Fruit fly (Drosophila melanogaster) whole organism, embryonic: ENCODE measurements around the gene Prp5.

Experiments
- Aef1 ChIP-seq: fragments of 200-800 bp; sonication (Bioruptor generic); IDR thresholded peaks from 3 replicates; pipeline ENCODE4 v1.3.6; 2022; ENCODE audit warnings: missing biosample characterization, missing genetic modification characterization
- Atf3 ChIP-seq: fragments of 200-800 bp; sonication (Bioruptor generic); optimal IDR thresholded peaks from 3 replicates; lab custom pipeline; 2016; ENCODE audit warnings: missing biosample characterization, missing genetic modification characterization
- Blimp-1 ChIP-seq: fragments of 200-800 bp; sonication (Bioruptor generic); optimal IDR thresholded peaks from 3 replicates; lab custom pipeline; 2018; ENCODE audit warnings: missing biosample characterization, missing genetic modification characterization, mild to moderate bottlenecking, moderate library complexity, missing genetic modification reagents
- CG1024 ChIP-seq: fragments of 200-800 bp; sonication (Bioruptor generic); IDR thresholded peaks from 2 replicates; pipeline ENCODE4 v1.3.6; 2022; ENCODE audit warnings: missing biosample characterization, missing genetic modification characterization
- CG11560 ChIP-seq: fragments of 200-800 bp; sonication (Bioruptor generic); IDR thresholded peaks from 3 replicates; pipeline ENCODE4 v1.3.6; 2022; ENCODE audit warnings: missing biosample characterization, missing genetic modification characterization
- CG12219 ChIP-seq: fragments of 200-800 bp; sonication (Bioruptor generic); optimal IDR thresholded peaks from 3 replicates; lab custom pipeline; 2018; ENCODE audit warnings: missing biosample characterization, mild to moderate bottlenecking, missing genetic modification characterization
- CG15601 ChIP-seq: fragments of 200-800 bp; sonication (Bioruptor generic); optimal IDR thresholded peaks from 3 replicates; lab custom pipeline; 2019; ENCODE audit warnings: missing biosample characterization, mild to moderate bottlenecking, missing genetic modification characterization, moderate library complexity
- CG17912 ChIP-seq: fragments of 200-800 bp; sonication (Bioruptor generic); optimal IDR thresholded peaks from 2 replicates; lab custom pipeline; 2018; ENCODE audit warnings: missing biosample characterization, mild to moderate bottlenecking, missing genetic modification characterization
- CG2875 ChIP-seq: fragments of 200-800 bp; sonication (Bioruptor generic); optimal IDR thresholded peaks from 2 replicates; lab custom pipeline; 2017; ENCODE audit warnings: missing biosample characterization, mild to moderate bottlenecking, missing genetic modification characterization, missing genetic modification reagents
- CG3065 ChIP-seq: fragments of 200-800 bp; sonication (Bioruptor generic); optimal IDR thresholded peaks from 2 replicates; lab custom pipeline; 2016; ENCODE audit warnings: missing biosample characterization, missing genetic modification characterization
- CG31441 ChIP-seq: fragments of 200-800 bp; sonication (Bioruptor generic); IDR thresholded peaks from 2 replicates; pipeline ENCODE4 v1.3.6; 2022; ENCODE audit warnings: missing biosample characterization, missing genetic modification characterization
- CG3163 ChIP-seq: fragments of 200-800 bp; sonication (Bioruptor generic); optimal IDR thresholded peaks from 3 replicates; lab custom pipeline; 2016; ENCODE audit warnings: missing biosample characterization, missing genetic modification characterization
- CG42726 ChIP-seq: fragments of 200-800 bp; sonication (Bioruptor generic); IDR thresholded peaks from 2 replicates; pipeline ENCODE4 v1.3.6; 2022; ENCODE audit warnings: missing biosample characterization, missing genetic modification characterization; ENCODE audit not compliant: partially characterized antibody
- CG7987 ChIP-seq: fragments of 200-800 bp; sonication (Bioruptor generic); optimal IDR thresholded peaks from 2 replicates; lab custom pipeline; 2018; ENCODE audit warnings: missing biosample characterization, mild to moderate bottlenecking, missing genetic modification characterization, moderate library complexity
- CG8290 ChIP-seq, 3 experiments: fragments of 200-800 bp; sonication (Bioruptor generic); optimal IDR thresholded peaks; 2 replicates each; lab custom pipeline; 2016 to 2019; ENCODE audit warnings: missing biosample characterization in 3 of 3, missing genetic modification characterization in 3 of 3, mild to moderate bottlenecking in 2 of 3, moderate library complexity in 1 of 3
- CG8765 ChIP-seq: fragments of 200-800 bp; sonication (Bioruptor generic); IDR thresholded peaks from 2 replicates; pipeline ENCODE4 v1.3.6; 2022; ENCODE audit warnings: missing biosample characterization, missing genetic modification characterization
- CG8924 ChIP-seq: fragments of 200-800 bp; optimal IDR thresholded peaks from 3 replicates; lab custom pipeline; 2019; ENCODE audit warnings: missing biosample characterization, mild to moderate bottlenecking, missing genetic modification characterization, moderate library complexity
- CHES-1-like ChIP-seq: fragments of 200-800 bp; sonication (Bioruptor generic); optimal IDR thresholded peaks from 2 replicates; lab custom pipeline; 2016; ENCODE audit warnings: missing biosample characterization, missing genetic modification characterization
- D19B ChIP-seq: fragments of 200-800 bp; sonication (Bioruptor generic); optimal IDR thresholded peaks from 2 replicates; lab custom pipeline; 2017; ENCODE audit warnings: missing biosample characterization, mild to moderate bottlenecking, missing genetic modification characterization
- Dek ChIP-seq: fragments of 200-800 bp; sonication (Bioruptor generic); optimal IDR thresholded peaks from 3 replicates; lab custom pipeline; 2019; ENCODE audit warnings: missing biosample characterization, mild to moderate bottlenecking, missing genetic modification characterization, moderate library complexity
- Doc2 ChIP-seq: fragments of 200-800 bp; sonication (Bioruptor generic); IDR thresholded peaks from 2 replicates; pipeline ENCODE4 v1.3.6; 2022; ENCODE audit warnings: missing biosample characterization, missing genetic modification characterization
- Doc3 ChIP-seq: fragments of 200-800 bp; sonication (Bioruptor generic); IDR thresholded peaks from 3 replicates; pipeline ENCODE4 v1.3.6; 2022; ENCODE audit warnings: missing biosample characterization, missing genetic modification characterization; ENCODE audit not compliant: partially characterized antibody
- Drgx ChIP-seq: fragments of 200-800 bp; sonication (Bioruptor generic); IDR thresholded peaks from 2 replicates; pipeline ENCODE4 v1.3.6; 2022; ENCODE audit warnings: missing biosample characterization, missing genetic modification characterization
- Elba2 ChIP-seq: fragments of 200-800 bp; sonication (Bioruptor generic); optimal IDR thresholded peaks from 3 replicates; lab custom pipeline; 2016; ENCODE audit warnings: missing biosample characterization, missing genetic modification characterization
- HLH4C ChIP-seq: fragments of 200-800 bp; sonication (Bioruptor generic); IDR thresholded peaks from 3 replicates; pipeline ENCODE4 v1.3.6; 2022; ENCODE audit warnings: missing biosample characterization, missing genetic modification characterization; ENCODE audit not compliant: partially characterized antibody
- Hmx ChIP-seq: fragments of 200-800 bp; sonication (Bioruptor generic); optimal IDR thresholded peaks from 2 replicates; lab custom pipeline; 2016; ENCODE audit warnings: missing biosample characterization, missing genetic modification characterization
- Hr51 ChIP-seq, 2 experiments: fragments of 200-800 bp; sonication (Bioruptor generic); optimal IDR thresholded peaks; 2 replicates in 1 of 2; 3 replicates in 1 of 2; lab custom pipeline; 2016 to 2018; ENCODE audit warnings: missing biosample characterization in 2 of 2, missing genetic modification characterization in 2 of 2, mild to moderate bottlenecking in 1 of 2, moderate library complexity in 1 of 2
- Rfx ChIP-seq: fragments of 200-800 bp; sonication (Bioruptor generic); IDR thresholded peaks from 2 replicates; pipeline ENCODE4 v1.3.6; 2022; ENCODE audit warnings: missing biosample characterization, missing genetic modification characterization
- Sox100B ChIP-seq: fragments of 200-800 bp; sonication (Bioruptor generic); optimal IDR thresholded peaks from 3 replicates; lab custom pipeline; 2018; ENCODE audit warnings: missing biosample characterization, mild to moderate bottlenecking, missing genetic modification characterization
- bbx ChIP-seq: fragments of 200-800 bp; sonication (Bioruptor generic); IDR thresholded peaks from 2 replicates; pipeline ENCODE4 v1.3.6; 2022; ENCODE audit warnings: missing biosample characterization, missing genetic modification characterization; ENCODE audit not compliant: partially characterized antibody
- cato ChIP-seq: fragments of 200-800 bp; sonication (Bioruptor generic); optimal IDR thresholded peaks from 2 replicates; lab custom pipeline; 2016; ENCODE audit warnings: missing biosample characterization, missing genetic modification characterization, borderline replicate concordance
- cg ChIP-seq: fragments of 200-800 bp; sonication (Bioruptor generic); optimal IDR thresholded peaks from 3 replicates; lab custom pipeline; 2019; ENCODE audit warnings: missing biosample characterization, mild to moderate bottlenecking, missing genetic modification characterization, moderate library complexity
- chn ChIP-seq: fragments of 200-800 bp; sonication (Bioruptor generic); optimal IDR thresholded peaks from 2 replicates; lab custom pipeline; 2016; ENCODE audit warnings: missing biosample characterization, missing genetic modification characterization
- dimm ChIP-seq: fragments of 200-800 bp; sonication (Bioruptor generic); IDR thresholded peaks from 2 replicates; pipeline ENCODE4 v1.3.6; 2022; ENCODE audit warnings: missing biosample characterization, missing genetic modification characterization
- exex ChIP-seq: fragments of 200-800 bp; sonication (Bioruptor generic); optimal IDR thresholded peaks from 4 replicates; lab custom pipeline; 2018; ENCODE audit warnings: missing biosample characterization, mild to moderate bottlenecking, missing genetic modification characterization, moderate library complexity
- eyg ChIP-seq: fragments of 200-800 bp; sonication (Bioruptor generic); optimal IDR thresholded peaks from 3 replicates; lab custom pipeline; 2016; ENCODE audit warnings: missing biosample characterization, missing genetic modification characterization
- hth ChIP-seq: fragments of >200 bp; optimal IDR thresholded peaks from 2 replicates; lab custom pipeline; 2017; ENCODE audit warnings: inconsistent platforms
- knrl ChIP-seq: fragments of 200-800 bp; sonication (Bioruptor generic); IDR thresholded peaks from 3 replicates; pipeline ENCODE4 v1.3.6; 2022; ENCODE audit warnings: missing biosample characterization, missing genetic modification characterization; ENCODE audit not compliant: partially characterized antibody
- lbe ChIP-seq: fragments of 200-800 bp; sonication (Bioruptor generic); optimal IDR thresholded peaks from 2 replicates; lab custom pipeline; 2016; ENCODE audit warnings: missing biosample characterization, mild to moderate bottlenecking, missing genetic modification characterization
- luna ChIP-seq: fragments of 200-800 bp; sonication (Bioruptor generic); optimal IDR thresholded peaks from 2 replicates; lab custom pipeline; 2016; ENCODE audit warnings: missing biosample characterization, missing genetic modification characterization
- nerfin-2 ChIP-seq: fragments of 200-800 bp; sonication (Bioruptor generic); IDR thresholded peaks from 2 replicates; pipeline ENCODE4 v1.3.6; 2022; ENCODE audit warnings: missing biosample characterization, missing genetic modification characterization; ENCODE audit not compliant: partially characterized antibody
- p53 ChIP-seq: fragments of 200-800 bp; sonication (Bioruptor generic); optimal IDR thresholded peaks from 2 replicates; lab custom pipeline; 2016; ENCODE audit warnings: missing biosample characterization, missing genetic modification characterization
- pum ChIP-seq: fragments of 200-800 bp; sonication (Bioruptor generic); optimal IDR thresholded peaks from 2 replicates; lab custom pipeline; 2016; ENCODE audit warnings: missing biosample characterization, missing genetic modification characterization
- salm ChIP-seq: fragments of 200-800 bp; sonication (Bioruptor generic); optimal IDR thresholded peaks from 2 replicates; lab custom pipeline; 2018; ENCODE audit warnings: missing biosample characterization, mild to moderate bottlenecking, missing genetic modification characterization
- sr ChIP-seq: fragments of 200-800 bp; sonication (Bioruptor generic); IDR thresholded peaks from 3 replicates; pipeline ENCODE4 v1.3.6; 2022; ENCODE audit warnings: missing biosample characterization, missing genetic modification characterization
- tio ChIP-seq: fragments of 200-800 bp; sonication (Bioruptor generic); optimal IDR thresholded peaks from 2 replicates; lab custom pipeline; 2017; ENCODE audit warnings: missing biosample characterization, missing genetic modification characterization, inconsistent platforms
- usp ChIP-seq: fragments of >200 bp; optimal IDR thresholded peaks from 2 replicates; lab custom pipeline; 2017; ENCODE audit warnings: missing biosample characterization, missing genetic modification characterization
- vfl ChIP-seq: fragments of 200-800 bp; sonication (Bioruptor generic); optimal IDR thresholded peaks from 2 replicates; lab custom pipeline; 2016; ENCODE audit warnings: missing biosample characterization, missing genetic modification characterization
- vvl ChIP-seq: fragments of 200-800 bp; sonication (Bioruptor generic); IDR thresholded peaks from 2 replicates; pipeline ENCODE4 v1.3.6; 2022; ENCODE audit warnings: missing biosample characterization, missing genetic modification characterization

Prp5 gene

dm6 chrX:15333066-15333874 lies 11.7 kb upstream of the Prp5 start, which contains the start of the genes CG9114 and HDAC6 (continued):
- TF ChIP-seq CG8290 (GFP tag; optimal IDR thresholded peaks at IDR 0.05; lab: Kevin White, UChicago): peak; percentile 6
- peak; percentile 40 to 60 for TF ChIP-seq CG8290 (tag; optimal IDR thresholded peaks at IDR 0.05; lab: Kevin White, UChicago)
- no peak for TF ChIP-seq Sox100B
- peak; percentile 26 for TF ChIP-seq CHES-1-like (GFP tag; lab: Kevin White, UChicago)
- 0 out of 2 replicates have a peak, but pooled peaks have one; percentile 23 for TF ChIP-seq Rfx (GFP tag; lab: Robert Waterston, UW)
- no peak for TF ChIP-seq usp
- TF ChIP-seq vvl (GFP tag; lab: Robert Waterston, UW): 0 out of 2 replicates have a peak, but pooled peaks have one; percentile 12
- TF ChIP-seq pum: no peak
- no peak for TF ChIP-seq vfl (GFP tag; lab: Kevin White, UChicago)
- no peak for TF ChIP-seq dimm (GFP tag; lab: Robert Waterston, UW)
- TF ChIP-seq nerfin-2 (GFP tag; lab: Robert Waterston, UW): peak; percentile 92
- TF ChIP-seq Hr51 (GFP tag; optimal IDR thresholded peaks at IDR 0.05; lab: Kevin White, UChicago): no peak
- no peak for TF ChIP-seq CG1024 (GFP tag; lab: Robert Waterston, UW)
- TF ChIP-seq CG12219 (GFP tag; lab: Kevin White, UChicago): no peak
- peak; percentile 38 for TF ChIP-seq chn (GFP tag; lab: Kevin White, UChicago)
- no peak for TF ChIP-seq CG2875 (GFP tag; lab: Kevin White, UChicago)
- TF ChIP-seq CG8924 (tag; lab: Kevin White, UChicago): no peak
- TF ChIP-seq luna (GFP tag; lab: Kevin White, UChicago): no peak
- TF ChIP-seq eyg (GFP tag; lab: Kevin White, UChicago): no peak
- TF ChIP-seq Hmx (GFP tag; lab: Kevin White, UChicago): no peak
- peak; percentile 5 for TF ChIP-seq exex (tag; lab: Kevin White, UChicago)
- TF ChIP-seq hth: no peak
- TF ChIP-seq CG3065 (GFP tag; lab: Kevin White, UChicago): no peak
- no peak for TF ChIP-seq p53 (GFP tag; lab: Kevin White, UChicago)
- TF ChIP-seq Drgx (GFP tag; lab: Robert Waterston, UW): no peak
- no peak for TF ChIP-seq CG17912 (GFP tag; lab: Kevin White, UChicago)
- no peak for TF ChIP-seq CG3163
- TF ChIP-seq Atf3 (GFP tag; lab: Kevin White, UChicago): no peak
- TF ChIP-seq salm (tag; lab: Kevin White, UChicago): no peak
- TF ChIP-seq Blimp-1 (GFP tag; lab: Kevin White, UChicago): no peak
- TF ChIP-seq Doc3 (GFP tag; lab: Robert Waterston, UW): peak; percentile 89
- TF ChIP-seq HLH4C (GFP tag; lab: Robert Waterston, UW): peak; percentile 93
- TF ChIP-seq bbx (GFP tag; lab: Robert Waterston, UW): peak; percentile 72
- TF ChIP-seq lbe (GFP tag; lab: Kevin White, UChicago): no peak
- no peak for TF ChIP-seq Elba2
- peak; percentile 81 for TF ChIP-seq sr (GFP tag; lab: Robert Waterston, UW)
- peak; percentile 85 for TF ChIP-seq knrl (GFP tag; lab: Robert Waterston, UW)
- TF ChIP-seq cg (GFP tag; lab: Kevin White, UChicago): peak; percentile 89
- no peak for TF ChIP-seq CG7987 (GFP tag; lab: Kevin White, UChicago)
- no peak for TF ChIP-seq tio (GFP tag; lab: Kevin White, UChicago)
- TF ChIP-seq cato (GFP tag; lab: Kevin White, UChicago): no peak
- no peak for TF ChIP-seq CG11560 (tag; lab: Robert Waterston, UW)
- TF ChIP-seq Aef1: peak; percentile 56; the same call in 2 of the 3 replicates
- TF ChIP-seq Dek: no peak
- no peak for TF ChIP-seq CG15601 (tag; lab: Kevin White, UChicago)
- 0 out of 2 replicates have a peak, but pooled peaks have one; percentile 13 for TF ChIP-seq CG31441
- no peak for TF ChIP-seq D19B
- TF ChIP-seq Doc2 (GFP tag; lab: Robert Waterston, UW): no peak
- TF ChIP-seq CG8765: no peak
- TF ChIP-seq CG42726 (GFP tag; lab: Robert Waterston, UW): no peak
